Fruit fly (Drosophila melanogaster): ENCODE results near the gene Hsp70Ba.
A peak's percentile ranks its signal among the peaks of the same experiment; 100 is the strongest.
"Not testable (repeated sequence)": the region's sequence is repeated elsewhere in the genome, so short reads cannot be mapped to it uniquely, and the experiment has no call there.

Gene Hsp70Ba

DNA sequence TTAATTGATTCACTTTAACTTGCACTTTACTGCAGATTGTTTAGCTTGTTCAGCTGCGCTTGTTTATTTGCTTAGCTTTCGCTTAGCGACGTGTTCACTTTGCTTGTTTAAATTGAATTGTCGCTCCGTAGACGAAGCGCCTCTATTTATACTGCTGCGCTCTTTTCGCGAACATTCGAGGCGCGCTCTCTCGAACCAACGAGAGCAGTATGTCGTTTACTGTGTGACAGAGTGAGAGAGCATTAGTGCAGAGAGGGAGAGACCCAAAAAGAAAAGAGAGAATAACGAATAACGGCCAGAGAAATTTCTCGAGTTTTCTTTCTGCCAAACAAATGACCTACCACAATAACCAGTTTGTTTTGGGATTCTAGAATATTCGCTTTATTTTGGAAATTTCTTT, at the start of gene Hsp70Ba:
Gene Hsp70Ba, minus strand, starts transcription at position 102 of the 400 bp plus-strand sequence.
- not testable (repeated sequence) for TF ChIP-seq noc (tag; optimal IDR thresholded peaks at IDR 0.05)

DNA sequence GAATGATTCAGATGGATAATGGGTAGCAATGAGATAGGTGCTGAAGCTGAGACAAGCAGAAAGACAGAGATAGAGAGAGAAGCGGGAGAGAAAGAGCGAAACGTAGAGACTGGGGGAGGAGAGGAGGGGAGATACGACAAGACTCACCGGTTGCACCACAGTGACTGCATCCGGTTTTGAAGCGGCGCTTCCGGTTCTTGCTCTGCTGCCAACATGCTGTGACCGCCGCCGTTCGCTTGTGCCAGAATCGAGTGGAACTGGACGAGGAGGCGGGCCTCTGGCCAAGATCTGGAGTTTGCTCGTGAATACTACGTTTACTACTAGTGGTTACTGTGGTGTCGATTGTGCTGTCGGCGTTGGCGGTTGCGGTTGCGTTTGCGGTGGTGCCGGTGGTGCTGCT, 47.4 kb upstream of the Hsp70Ba start:
- TF ChIP-seq noc (tag; optimal IDR thresholded peaks at IDR 0.05) = no peak

DNA sequence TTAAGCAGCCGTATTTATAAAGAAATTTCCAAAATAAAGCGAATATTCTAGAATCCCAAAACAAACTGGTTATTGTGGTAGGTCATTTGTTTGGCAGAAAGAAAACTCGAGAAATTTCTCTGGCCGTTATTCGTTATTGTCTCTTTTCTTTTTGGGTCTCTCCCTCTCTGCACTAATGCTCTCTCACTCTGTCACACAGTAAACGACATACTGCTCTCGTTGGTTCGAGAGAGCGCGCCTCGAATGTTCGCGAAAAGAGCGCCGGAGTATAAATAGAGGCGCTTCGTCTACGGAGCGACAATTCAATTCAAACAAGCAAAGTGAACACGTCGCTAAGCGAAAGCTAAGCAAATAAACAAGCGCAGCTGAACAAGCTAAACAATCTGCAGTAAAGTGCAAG, 41.2 kb upstream of the Hsp70Ba start, which contains the start of gene Hsp70Bc:
Gene Hsp70Bc, plus strand, starts transcription at position 301 of the 400 bp plus-strand sequence.
- not testable (repeated sequence) for TF ChIP-seq noc (tag; optimal IDR thresholded peaks at IDR 0.05)

DNA sequence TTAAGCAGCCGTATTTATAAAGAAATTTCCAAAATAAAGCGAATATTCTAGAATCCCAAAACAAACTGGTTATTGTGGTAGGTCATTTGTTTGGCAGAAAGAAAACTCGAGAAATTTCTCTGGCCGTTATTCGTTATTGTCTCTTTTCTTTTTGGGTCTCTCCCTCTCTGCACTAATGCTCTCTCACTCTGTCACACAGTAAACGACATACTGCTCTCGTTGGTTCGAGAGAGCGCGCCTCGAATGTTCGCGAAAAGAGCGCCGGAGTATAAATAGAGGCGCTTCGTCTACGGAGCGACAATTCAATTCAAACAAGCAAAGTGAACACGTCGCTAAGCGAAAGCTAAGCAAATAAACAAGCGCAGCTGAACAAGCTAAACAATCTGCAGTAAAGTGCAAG, 37.9 kb upstream of the Hsp70Ba start, which contains the start of gene Hsp70Bb:
Gene Hsp70Bb, plus strand, starts transcription at position 301 of the 400 bp plus-strand sequence.
- TF ChIP-seq noc (tag; optimal IDR thresholded peaks at IDR 0.05) = not testable (repeated sequence)

DNA sequence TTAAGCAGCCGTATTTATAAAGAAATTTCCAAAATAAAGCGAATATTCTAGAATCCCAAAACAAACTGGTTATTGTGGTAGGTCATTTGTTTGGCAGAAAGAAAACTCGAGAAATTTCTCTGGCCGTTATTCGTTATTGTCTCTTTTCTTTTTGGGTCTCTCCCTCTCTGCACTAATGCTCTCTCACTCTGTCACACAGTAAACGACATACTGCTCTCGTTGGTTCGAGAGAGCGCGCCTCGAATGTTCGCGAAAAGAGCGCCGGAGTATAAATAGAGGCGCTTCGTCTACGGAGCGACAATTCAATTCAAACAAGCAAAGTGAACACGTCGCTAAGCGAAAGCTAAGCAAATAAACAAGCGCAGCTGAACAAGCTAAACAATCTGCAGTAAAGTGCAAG, 34.6 kb upstream of the Hsp70Ba start, which contains the start of gene Hsp70Bbb:
Gene Hsp70Bbb, plus strand, starts transcription at position 301 of the 400 bp plus-strand sequence.
- TF ChIP-seq noc (tag; optimal IDR thresholded peaks at IDR 0.05) = not testable (repeated sequence)

DNA sequence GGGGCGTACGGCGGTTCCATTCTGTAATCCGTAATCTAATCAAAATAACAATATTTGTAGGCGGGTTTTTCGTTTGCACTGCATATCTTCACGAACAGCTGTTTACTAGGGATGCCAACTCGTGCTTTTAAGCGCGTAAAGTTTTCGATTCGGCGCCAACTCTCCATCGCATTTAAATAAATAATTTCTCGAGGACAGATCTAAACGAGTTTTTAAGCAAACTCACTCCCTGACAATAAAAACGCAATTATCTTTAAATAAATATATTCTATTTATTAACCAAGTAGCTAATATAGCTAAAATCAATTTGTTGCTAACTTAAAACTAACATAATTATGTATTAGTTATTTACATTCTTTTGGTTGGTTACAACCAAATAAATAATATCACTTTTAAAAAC, 2.4 kb downstream of the Hsp70Ba start, which contains the start of gene CG5608:
Gene CG5608, minus strand, starts transcription at position 101 of the 400 bp plus-strand sequence.
- TF ChIP-seq noc (tag; optimal IDR thresholded peaks at IDR 0.05) = not testable (repeated sequence)

DNA sequence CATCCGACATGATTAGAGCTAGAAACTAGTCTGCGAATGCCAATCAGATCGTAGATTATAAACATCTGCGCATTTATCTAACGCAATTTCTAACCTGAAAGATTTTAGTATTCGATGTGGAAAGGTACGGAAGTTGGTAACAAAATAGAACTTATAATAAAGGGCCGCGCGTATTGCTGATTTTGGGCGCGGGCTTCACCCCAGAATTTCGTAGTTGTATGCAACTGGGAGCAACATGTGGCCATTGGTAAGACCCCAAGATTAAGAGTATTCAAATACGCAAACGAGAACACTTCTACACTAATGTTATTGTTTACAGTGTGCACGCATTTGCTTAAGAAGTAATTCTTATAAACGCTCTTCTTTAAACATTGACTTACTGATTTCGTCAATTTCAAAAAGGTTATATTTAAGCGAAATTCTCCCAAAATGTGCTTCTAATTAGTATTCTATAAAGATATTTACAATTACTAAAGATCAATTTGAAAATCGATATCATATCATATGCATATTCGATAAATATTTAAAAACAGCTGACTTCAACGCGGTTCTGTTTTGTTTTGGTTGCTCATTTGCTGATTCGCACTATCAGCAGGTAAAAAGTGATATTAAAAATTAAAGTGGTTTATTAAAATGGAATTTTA, 7.6 kb downstream of the Hsp70Ba start, which contains the start of the genes CG5961 and Polr3C:
Gene CG5961, minus strand, starts transcription at position 416 of the 644 bp plus-strand sequence.
Gene Polr3C, plus strand, starts transcription at position 536 of the 644 bp plus-strand sequence.
- no peak for TF ChIP-seq noc (tag; optimal IDR thresholded peaks at IDR 0.05)

DNA sequence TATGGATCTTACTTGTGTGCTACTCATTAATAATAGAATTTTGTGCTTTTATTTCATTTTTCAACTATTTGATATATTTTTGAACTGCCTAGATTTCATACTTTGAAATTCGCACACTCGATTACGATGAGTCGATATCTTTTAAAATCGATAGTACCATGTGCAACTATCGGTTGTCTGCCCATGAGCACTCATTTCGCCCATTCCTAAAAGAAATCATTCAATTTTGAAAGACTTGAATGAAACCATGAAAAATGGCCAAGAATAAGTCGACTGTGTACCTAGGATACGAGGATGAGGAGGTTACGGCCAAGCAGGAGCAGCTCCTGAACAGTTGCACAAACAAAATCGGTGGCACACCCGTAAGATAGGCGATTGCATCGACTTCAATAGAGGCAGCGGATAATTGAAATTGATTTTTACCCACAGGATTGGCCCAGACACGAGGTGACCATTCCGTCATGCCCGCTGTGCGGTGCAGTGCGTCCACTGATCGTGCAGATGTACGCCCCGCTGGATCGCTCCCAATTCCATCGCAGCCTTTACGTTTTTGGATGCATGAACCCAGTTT, 11.1 kb downstream of the Hsp70Ba start, which contains the start of gene trus:
Gene trus, plus strand, starts transcription at position 204 of the 571 bp plus-strand sequence.
- no peak for TF ChIP-seq noc (tag; optimal IDR thresholded peaks at IDR 0.05)

DNA sequence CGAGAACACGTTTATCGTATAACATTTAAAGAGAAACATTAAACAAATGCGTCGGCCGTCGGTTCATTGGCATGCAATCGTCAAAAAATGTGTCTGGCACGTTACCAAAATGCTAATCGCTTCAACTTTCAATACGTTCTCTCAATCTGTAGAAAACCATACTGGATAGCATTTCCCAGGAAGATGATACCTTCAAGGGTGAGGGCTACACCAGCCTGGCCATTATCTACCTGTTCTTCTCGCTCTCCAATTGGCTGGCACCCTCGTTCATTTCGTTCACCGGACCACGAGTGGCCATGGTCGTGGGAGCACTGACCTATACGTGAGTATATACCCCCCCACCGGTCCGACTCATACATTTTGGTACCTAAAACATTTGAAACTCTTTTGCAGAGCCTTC, 13.1 kb downstream of the Hsp70Ba start:
- TF ChIP-seq noc (tag; optimal IDR thresholded peaks at IDR 0.05) = no peak

DNA sequence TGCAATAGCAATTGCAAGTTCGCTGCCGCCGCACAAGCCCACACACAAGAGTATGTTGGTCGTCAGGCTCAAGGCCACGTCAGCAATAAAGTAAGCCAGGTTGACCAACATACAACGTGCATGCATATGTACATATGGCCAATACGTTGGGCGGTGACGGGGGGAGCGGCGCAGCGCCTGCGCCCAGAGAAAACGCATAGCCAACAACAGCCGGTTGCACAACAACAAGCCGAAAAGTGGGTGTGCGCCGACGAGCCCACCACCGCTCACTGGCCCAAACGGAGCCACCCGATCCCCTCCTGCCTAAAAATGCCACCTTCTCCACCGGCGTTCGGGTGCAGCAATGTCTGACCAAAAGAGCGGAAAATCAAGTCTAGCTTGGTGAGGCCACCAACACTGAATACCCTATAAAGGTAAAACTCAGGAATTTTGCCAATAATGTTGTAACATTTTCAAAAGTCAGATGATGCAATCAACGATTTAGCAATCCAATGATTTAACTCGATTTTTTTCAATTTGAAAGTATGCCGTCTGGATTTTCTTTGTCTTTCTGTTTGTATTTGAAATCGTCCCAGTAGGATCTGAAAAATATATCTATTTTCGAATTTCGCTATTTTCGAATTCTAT, 15.6 kb downstream of the Hsp70Ba start, which contains the start of gene CG5509:
Gene CG5509, plus strand, starts transcription at position 577 of the 627 bp plus-strand sequence.
- no peak for TF ChIP-seq noc (tag; optimal IDR thresholded peaks at IDR 0.05)

DNA sequence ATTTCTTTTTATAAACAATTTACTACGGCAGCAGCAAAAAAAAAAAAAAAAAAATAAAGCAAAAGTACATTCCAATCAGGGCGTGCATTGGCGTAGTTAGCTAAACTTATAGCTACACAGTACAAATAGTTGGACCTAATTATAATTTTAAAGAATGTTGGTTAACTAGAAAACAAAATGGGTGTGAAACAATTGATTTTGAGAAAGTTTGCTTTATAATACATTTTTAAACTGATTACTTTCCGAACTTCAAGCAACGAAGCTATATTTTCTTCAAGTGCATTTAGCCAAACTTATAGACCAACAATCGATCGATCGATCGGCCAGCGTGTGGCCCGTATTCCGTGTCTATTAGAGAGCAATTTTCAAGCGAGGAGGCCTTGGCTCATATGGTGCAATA, 16.2 kb downstream of the Hsp70Ba start:
- TF ChIP-seq noc (tag; optimal IDR thresholded peaks at IDR 0.05) = no peak

DNA sequence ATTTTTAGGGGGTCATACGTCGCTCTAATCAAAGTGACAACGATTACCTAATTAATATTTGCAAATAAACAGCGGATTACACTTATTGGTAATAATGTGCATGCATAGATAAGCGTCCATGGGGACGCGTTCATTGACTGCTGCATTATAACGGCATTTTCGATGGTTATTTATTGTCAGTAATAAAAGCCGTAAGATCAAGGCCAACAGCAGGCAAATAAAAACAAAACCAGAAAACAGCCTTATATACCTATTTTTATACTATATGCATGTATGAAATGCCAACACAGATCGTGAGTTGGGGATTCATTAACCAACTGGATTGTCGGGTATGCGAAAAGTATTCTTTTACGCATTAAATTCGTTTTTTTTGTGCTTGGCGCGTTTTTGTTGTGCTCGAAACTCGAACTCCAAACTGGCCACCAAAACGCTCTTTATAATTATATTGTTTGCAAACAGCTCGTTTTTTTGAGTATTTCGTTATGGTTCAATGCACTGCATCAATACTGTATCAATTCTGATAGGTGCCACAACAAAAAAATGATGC, 16.8 kb downstream of the Hsp70Ba start:
- no peak for TF ChIP-seq noc (tag; optimal IDR thresholded peaks at IDR 0.05)

DNA sequence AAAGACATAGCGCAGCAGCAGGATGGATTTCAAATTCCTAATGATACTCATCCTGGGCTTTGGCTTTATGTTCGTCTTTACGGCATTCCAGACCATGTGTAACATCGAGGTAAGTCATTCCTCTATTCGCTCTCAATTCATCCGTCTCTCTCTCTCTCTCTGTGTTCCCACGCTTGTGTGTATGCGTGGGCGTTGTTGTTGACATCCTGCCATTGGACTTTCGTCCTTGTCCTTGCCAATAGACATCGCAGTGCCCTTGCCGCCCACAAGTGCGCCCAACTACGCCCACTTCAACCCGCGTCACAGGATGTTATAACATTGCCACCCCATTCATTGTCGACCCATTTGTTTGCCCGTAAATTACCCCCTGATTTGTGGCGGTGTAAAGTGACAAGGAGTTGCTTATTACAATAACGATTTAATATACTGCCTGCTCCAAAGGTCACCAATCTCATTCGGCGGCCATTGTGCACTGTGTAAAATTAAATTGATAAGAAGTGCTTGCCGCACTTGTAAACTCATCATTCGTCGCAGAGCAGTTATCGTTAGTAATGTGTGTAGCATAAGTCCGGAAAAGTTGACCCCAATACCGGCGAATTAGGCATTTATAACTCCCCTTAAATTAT, 17.8 kb downstream of the Hsp70Ba start:
- no peak for TF ChIP-seq noc (tag; optimal IDR thresholded peaks at IDR 0.05)

DNA sequence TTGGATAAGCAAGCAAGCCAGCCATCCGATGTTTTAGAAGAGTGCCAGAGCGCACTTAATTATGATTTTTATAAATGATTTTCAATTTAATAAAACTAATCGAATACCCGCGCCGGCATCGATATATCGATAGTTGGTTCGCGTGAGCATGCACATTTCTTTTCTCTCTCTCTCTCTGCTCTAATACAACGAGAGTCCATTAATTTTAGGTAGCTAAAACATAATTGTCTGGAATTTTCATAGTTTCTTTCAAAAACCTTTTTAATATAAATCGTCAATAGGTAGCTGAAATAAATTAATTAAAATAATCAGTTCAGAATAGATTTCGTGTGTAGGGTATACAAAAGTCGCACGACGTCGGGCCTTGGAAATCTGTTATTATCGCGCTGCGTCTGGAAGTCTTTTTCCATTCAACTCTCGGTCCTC, 18.7 kb downstream of the Hsp70Ba start, which contains the start of gene CG18549:
Gene CG18549, plus strand, starts transcription at position 408 of the 426 bp plus-strand sequence.
- TF ChIP-seq noc (tag; optimal IDR thresholded peaks at IDR 0.05) = peak; percentile 99

DNA sequence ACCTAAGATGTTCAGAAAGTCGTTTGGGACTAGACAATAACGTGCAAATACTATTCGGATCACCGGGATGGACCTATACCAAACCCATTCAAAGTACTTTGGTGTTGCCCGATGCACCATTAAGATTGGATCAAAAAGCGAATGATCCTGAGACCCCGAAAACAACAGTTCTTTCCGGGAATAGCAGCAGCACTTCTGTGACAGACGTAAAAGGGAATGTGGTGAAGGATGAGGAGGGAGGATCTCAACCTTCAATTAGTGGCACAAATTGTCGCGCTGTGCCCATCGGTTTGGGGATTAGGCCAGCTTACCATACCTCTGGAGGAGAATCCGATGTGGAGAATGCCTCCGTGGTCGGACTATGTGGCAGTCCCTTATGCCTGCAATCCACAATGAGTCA, 19.2 kb downstream of the Hsp70Ba start:
- no peak for TF ChIP-seq noc (tag; optimal IDR thresholded peaks at IDR 0.05)

Data from whole organism, larva.